Worm (Caenorhabditis elegans) whole organism, L4 larva: ENCODE results near the gene F46E10.2.
A peak's percentile ranks its signal among the peaks of the same experiment; 100 is the strongest.

Experiments
- F37D6.2 ChIP-seq: sonication (generic microtip); optimal IDR thresholded peaks from 2 replicates; lab custom pipeline; 2016; ENCODE audit warnings: mild to moderate bottlenecking, missing genetic modification characterization, missing compliant biosample characterization
- F44E2.7 ChIP-seq: fragments of 200-800 bp; sonication (Bioruptor generic); IDR thresholded peaks from 2 replicates; pipeline ENCODE4 v2.1.2; 2022; ENCODE audit warnings: missing genetic modification characterization, missing compliant biosample characterization
- F49E8.2 ChIP-seq: sonication (generic microtip); optimal IDR thresholded peaks from 2 replicates; lab custom pipeline; 2016; ENCODE audit warnings: missing compliant biosample characterization, mild to moderate bottlenecking, missing genetic modification characterization, borderline replicate concordance
- T26A8.4 ChIP-seq: fragments of 200-800 bp; sonication (Bioruptor generic); IDR thresholded peaks from 2 replicates; pipeline ENCODE4 v1.3.6; 2022; ENCODE audit warnings: missing genetic modification characterization, missing compliant biosample characterization
- Y75B8A.6 ChIP-seq: fragments of 200-800 bp; sonication (Bioruptor generic); IDR thresholded peaks from 2 replicates; pipeline ENCODE4 v1.3.6; 2022; ENCODE audit warnings: missing genetic modification reagents, missing genetic modification characterization, missing compliant biosample characterization
- aha-1 ChIP-seq: fragments of 150-350 bp; peaks from one replicate; lab custom pipeline; 2014; ENCODE audit warnings: missing biosample characterization, missing genetic modification characterization
- attf-4 ChIP-seq: sonication (generic microtip); optimal IDR thresholded peaks from 3 replicates; lab custom pipeline; 2017; ENCODE audit warnings: missing biosample characterization, missing genetic modification characterization
- ceh-82 ChIP-seq: sonication (generic microtip); optimal IDR thresholded peaks from 2 replicates; lab custom pipeline; 2017; ENCODE audit warnings: missing biosample characterization, missing genetic modification characterization
- daf-8 ChIP-seq: fragments of 200-800 bp; sonication (Bioruptor generic); IDR thresholded peaks from 2 replicates; pipeline ENCODE4 v1.3.6; 2022; ENCODE audit warnings: missing genetic modification characterization, missing compliant biosample characterization
- egl-43 ChIP-seq: fragments of 200-800 bp; sonication (Bioruptor generic); IDR thresholded peaks from 2 replicates; pipeline ENCODE4 v1.3.6; 2022; ENCODE audit warnings: missing genetic modification reagents, missing genetic modification characterization, missing compliant biosample characterization
- fos-1 ChIP-seq: fragments of 150-350 bp; optimal IDR thresholded peaks from 2 replicates; lab custom pipeline; 2014; ENCODE audit warnings: missing biosample characterization, missing genetic modification characterization
- hlh-11 ChIP-seq: fragments of 200-800 bp; sonication (Bioruptor generic); optimal IDR thresholded peaks from 2 replicates; lab custom pipeline; 2018; ENCODE audit warnings: mild to moderate bottlenecking, missing genetic modification characterization, missing compliant biosample characterization
- hlh-30 ChIP-seq: sonication (generic microtip); optimal IDR thresholded peaks from 2 replicates; lab custom pipeline; 2017; ENCODE audit warnings: antibody characterized with exemption, mild to moderate bottlenecking, missing genetic modification characterization, missing compliant biosample characterization; ENCODE audit not compliant: insufficient read depth
- lim-7 ChIP-seq: fragments of 200-800 bp; sonication (Bioruptor generic); IDR thresholded peaks from 2 replicates; pipeline ENCODE4 v1.3.6; 2022; ENCODE audit warnings: missing genetic modification characterization, missing compliant biosample characterization
- lin-1 ChIP-seq: fragments of 200-800 bp; sonication (Bioruptor generic); IDR thresholded peaks from 2 replicates; pipeline ENCODE4 v1.3.6; 2022; ENCODE audit warnings: missing genetic modification reagents, missing genetic modification characterization, missing compliant biosample characterization
- lin-38 ChIP-seq: fragments of 200-800 bp; sonication (Bioruptor generic); IDR thresholded peaks from 2 replicates; pipeline ENCODE4 v1.3.6; 2022; ENCODE audit warnings: missing genetic modification reagents, missing genetic modification characterization, missing compliant biosample characterization
- lsy-2 ChIP-seq, 2 experiments: fragments of 150-350 bp in 1 of 2; sonication (generic microtip) in 1 of 2; optimal IDR thresholded peaks; 2 replicates each; lab custom pipeline; 2014 to 2017; ENCODE audit warnings: missing biosample characterization in 2 of 2, missing genetic modification characterization in 2 of 2
- mxl-2 ChIP-seq: fragments of 200-800 bp; sonication (Bioruptor generic); conservative IDR thresholded peaks from 2 replicates; pipeline ENCODE4 v1.3.6; 2022; ENCODE audit warnings: missing genetic modification reagents, missing genetic modification characterization, missing compliant biosample characterization
- mxl-3 ChIP-seq: fragments of 200-800 bp; sonication (Bioruptor generic); optimal IDR thresholded peaks from 2 replicates; lab custom pipeline; 2018; ENCODE audit warnings: mild to moderate bottlenecking, missing genetic modification characterization, missing compliant biosample characterization
- nhr-10 ChIP-seq: fragments of 150-350 bp; optimal IDR thresholded peaks from 2 replicates; lab custom pipeline; 2014; ENCODE audit warnings: missing biosample characterization, missing genetic modification characterization
- nhr-102 ChIP-seq: sonication (generic microtip); optimal IDR thresholded peaks from 2 replicates; lab custom pipeline; 2016; ENCODE audit warnings: mild to moderate bottlenecking, missing genetic modification characterization, moderate library complexity, missing compliant biosample characterization
- nhr-237 ChIP-seq: sonication (generic microtip); optimal IDR thresholded peaks from 2 replicates; lab custom pipeline; 2017; ENCODE audit warnings: missing biosample characterization, missing genetic modification characterization
- nhr-25 ChIP-seq: sonication (generic microtip); optimal IDR thresholded peaks from 2 replicates; lab custom pipeline; 2017; ENCODE audit warnings: missing genetic modification characterization, mild to moderate bottlenecking, missing compliant biosample characterization, antibody characterized with exemption, moderate library complexity, borderline replicate concordance; ENCODE audit not compliant: insufficient read depth
- nhr-42 ChIP-seq: fragments of 200-800 bp; sonication (Bioruptor generic); IDR thresholded peaks from 2 replicates; pipeline ENCODE4 v1.3.6; 2022; ENCODE audit warnings: missing genetic modification characterization, missing compliant biosample characterization
- nhr-48 ChIP-seq: sonication (generic microtip); optimal IDR thresholded peaks from 2 replicates; lab custom pipeline; 2016; ENCODE audit warnings: mild to moderate bottlenecking, missing genetic modification characterization, missing compliant biosample characterization
- nhr-76 ChIP-seq: fragments of 150-350 bp; optimal IDR thresholded peaks from 2 replicates; lab custom pipeline; 2014; ENCODE audit warnings: missing biosample characterization, missing genetic modification characterization
- sdz-12 ChIP-seq: fragments of 200-800 bp; sonication (Bioruptor generic); optimal IDR thresholded peaks from 2 replicates; lab custom pipeline; 2018; ENCODE audit warnings: mild to moderate bottlenecking, missing genetic modification characterization, missing compliant biosample characterization
- set-16 ChIP-seq: fragments of 200-800 bp; sonication (Bioruptor generic); IDR thresholded peaks from 2 replicates; pipeline ENCODE4 v1.3.6; 2022; ENCODE audit warnings: missing genetic modification reagents, missing genetic modification characterization, missing compliant biosample characterization
- spr-3 ChIP-seq: fragments of 200-800 bp; sonication (Bioruptor generic); optimal IDR thresholded peaks from 2 replicates; lab custom pipeline; 2018; ENCODE audit warnings: mild to moderate bottlenecking, missing genetic modification characterization, missing compliant biosample characterization
- tag-97 ChIP-seq: fragments of 200-800 bp; sonication (Bioruptor generic); IDR thresholded peaks from 2 replicates; pipeline ENCODE4 v1.3.6; 2022; ENCODE audit warnings: missing genetic modification characterization, missing compliant biosample characterization
- tra-1 ChIP-seq: fragments of 200-800 bp; sonication (Bioruptor generic); IDR thresholded peaks from 2 replicates; pipeline ENCODE4 v1.3.6; 2022; ENCODE audit warnings: missing genetic modification reagents, missing genetic modification characterization, missing compliant biosample characterization
- unc-62 ChIP-seq, 3 experiments: fragments of 150-350 bp in 1 of 3; sonication (generic microtip); optimal IDR thresholded peaks in 2 of 3; peaks in 1 of 3; 1 replicate in 1 of 3; 2 replicates in 2 of 3; lab custom pipeline; 2014 to 2017; ENCODE audit warnings: missing biosample characterization in 3 of 3, missing genetic modification characterization in 3 of 3, missing genetic modification reagents in 3 of 3, missing genotype in 1 of 3
- zag-1 ChIP-seq: fragments of 150-350 bp; optimal IDR thresholded peaks from 2 replicates; lab custom pipeline; 2014; ENCODE audit warnings: missing biosample characterization, missing genetic modification characterization
- zfp-2 ChIP-seq: sonication (generic microtip); optimal IDR thresholded peaks from 2 replicates; lab custom pipeline; 2016; ENCODE audit warnings: mild to moderate bottlenecking, missing genetic modification characterization, missing compliant biosample characterization
- zip-2 ChIP-seq: fragments of 150-350 bp; optimal IDR thresholded peaks from 2 replicates; lab custom pipeline; 2014; ENCODE audit warnings: missing biosample characterization, missing genetic modification characterization

Gene F46E10.2

DNA sequence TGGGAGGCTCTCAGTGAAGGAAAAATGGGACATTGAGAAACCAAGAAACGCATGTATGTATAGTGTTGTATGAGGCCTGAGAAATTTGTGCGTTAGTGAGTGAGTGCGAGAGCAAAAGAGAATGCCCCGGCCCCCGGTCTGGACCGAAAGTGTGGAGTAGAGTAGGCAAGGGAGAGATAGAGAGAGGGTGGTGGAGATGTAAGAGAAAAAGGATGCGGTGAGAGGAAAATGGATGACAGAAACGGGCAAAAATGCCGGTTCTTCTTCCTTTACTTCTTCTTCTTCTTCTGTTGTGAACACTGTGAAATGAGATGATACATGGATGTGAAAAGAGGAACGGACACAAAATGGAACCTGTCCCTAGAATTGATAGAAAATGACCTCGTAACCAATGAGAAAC lies 18.1 kb downstream of the F46E10.2 start (continued):
- TF ChIP-seq zip-2 (tag; lab: Kevin White, UChicago) (no peak), lin-1 (GFP tag; lab: Robert Waterston, UW) (no peak), F44E2.7 (GFP tag; lab: Robert Waterston, UW) (no peak), sdz-12 (GFP tag; lab: Kevin White, UChicago) (no peak), nhr-42 (GFP tag; lab: Robert Waterston, UW) (no peak), nhr-237 (no peak)

DNA sequence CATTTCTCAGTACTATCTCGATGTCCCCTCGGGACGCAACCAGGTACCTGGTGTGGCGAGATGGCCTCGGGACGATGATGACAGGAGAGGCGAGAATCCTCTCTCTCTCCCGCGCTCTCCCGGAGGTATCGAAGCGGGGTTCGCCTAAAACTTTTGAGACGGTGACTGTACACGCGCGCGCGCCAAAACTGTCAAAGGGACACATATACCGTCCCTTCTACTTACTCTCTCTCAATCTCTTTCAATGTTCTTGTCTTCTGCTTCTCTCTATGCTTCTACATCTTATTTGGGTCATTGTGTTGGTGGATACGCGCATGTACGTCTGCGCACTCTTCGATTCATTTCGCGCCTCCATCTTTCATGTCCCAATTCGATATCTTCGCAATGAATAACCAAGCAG lies 21.6 kb downstream of the F46E10.2 start:
- TF ChIP-seq tag-97 (GFP tag; lab: Robert Waterston, UW) (no peak), aha-1 (tag; lab: Kevin White, UChicago) (peak; percentile 72), hlh-30 (tag; lab: Kevin White, UChicago) (peak; percentile 45), sdz-12 (GFP tag; lab: Kevin White, UChicago) (no peak), lim-7 (GFP tag; lab: Robert Waterston, UW) (no peak), daf-8 (GFP tag; lab: Robert Waterston, UW) (no peak), mxl-3 (peak; percentile 66), nhr-25 (tag; lab: Kevin White, UChicago) (peak; percentile 14), egl-43 (GFP tag; lab: Robert Waterston, UW) (0 out of 2 replicates have a peak, but pooled peaks have one; percentile 27), set-16 (GFP tag; lab: Robert Waterston, UW) (peak; percentile 90), hlh-11 (peak; percentile 46), spr-3 (GFP tag; lab: Kevin White, UChicago) (no peak), unc-62 (GFP tag; optimal IDR thresholded peaks at IDR 0.05 in 1 of 2; lab: Kevin White, UChicago) (peak in 1 of 2 experiments; percentile 97), unc-62 (tag; optimal IDR thresholded peaks at IDR 0.05; lab: Kevin White, UChicago) (no peak), F49E8.2 (tag; lab: Kevin White, UChicago) (no peak), nhr-102 (tag; lab: Kevin White, UChicago) (no peak), mxl-2 (GFP tag; lab: Robert Waterston, UW) (no peak), lsy-2 (tag; optimal IDR thresholded peaks at IDR 0.05; lab: Kevin White, UChicago) (peak in 1 of 2 experiments; percentile 10), ceh-82 (no peak), fos-1 (no peak), tra-1 (GFP tag; lab: Robert Waterston, UW) (no peak)

DNA sequence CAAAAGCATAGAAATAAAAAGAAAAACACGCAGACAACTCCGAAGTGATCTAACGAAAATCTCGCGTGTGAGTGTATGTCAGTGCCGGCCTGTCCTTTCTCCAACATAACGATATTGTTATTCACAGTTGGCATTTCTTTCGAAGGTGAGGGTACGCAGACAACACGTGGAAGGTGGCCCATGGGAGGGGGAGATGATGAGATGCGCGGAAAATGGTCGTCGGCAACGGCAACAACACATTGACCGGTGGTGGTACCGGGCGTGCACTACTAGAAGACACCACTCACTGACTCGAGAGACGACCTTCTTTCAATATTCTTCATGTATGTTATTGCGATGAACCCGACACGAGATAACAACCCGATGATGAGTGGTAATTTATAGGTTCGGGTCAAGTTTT lies 24.8 kb downstream of the F46E10.2 start:
- peak; percentile 33 for TF ChIP-seq nhr-25 (tag; lab: Kevin White, UChicago)
- TF ChIP-seq Y75B8A.6 (GFP tag; lab: Robert Waterston, UW): no peak
- no peak for TF ChIP-seq nhr-48 (tag; lab: Kevin White, UChicago)
- no peak for TF ChIP-seq attf-4 (tag; lab: Kevin White, UChicago)
- TF ChIP-seq hlh-30 (tag; lab: Kevin White, UChicago): peak; percentile 51
- no peak for TF ChIP-seq lin-38 (GFP tag; lab: Robert Waterston, UW)
- peak in 1 of 2 experiments; percentile 78 for TF ChIP-seq unc-62 (GFP tag; optimal IDR thresholded peaks at IDR 0.05 in 1 of 2; lab: Kevin White, UChicago)
- TF ChIP-seq unc-62 (tag; optimal IDR thresholded peaks at IDR 0.05; lab: Kevin White, UChicago): no peak
- TF ChIP-seq mxl-3: peak; percentile 57
- TF ChIP-seq zag-1 (tag; lab: Kevin White, UChicago): no peak
- no peak for TF ChIP-seq nhr-76
- TF ChIP-seq F37D6.2 (tag; lab: Kevin White, UChicago): no peak
- no peak for TF ChIP-seq egl-43 (GFP tag; lab: Robert Waterston, UW)
- TF ChIP-seq tra-1 (GFP tag; lab: Robert Waterston, UW): no peak
- TF ChIP-seq zfp-2 (tag; lab: Kevin White, UChicago): no peak
- TF ChIP-seq spr-3 (GFP tag; lab: Kevin White, UChicago): no peak
- TF ChIP-seq T26A8.4 (GFP tag; lab: Robert Waterston, UW): no peak
- TF ChIP-seq nhr-10 (tag; lab: Kevin White, UChicago): no peak
